Worm (Caenorhabditis elegans) whole organism, L4 larva: ENCODE measurements around the gene cdd-1.

Experiments used
- F26F4.8 ChIP-seq: fragments of 200-800 bp; sonication (Bioruptor generic); conservative IDR thresholded peaks from 2 replicates; pipeline ENCODE4 v1.3.6; 2022; ENCODE audit warnings: missing genetic modification characterization, missing compliant biosample characterization
- R02D3.7 ChIP-seq: fragments of 150-350 bp; sonication (generic microtip); optimal IDR thresholded peaks from 3 replicates; lab custom pipeline; 2014; ENCODE audit warnings: missing biosample characterization, missing genetic modification characterization
- T26A8.4 ChIP-seq: fragments of 200-800 bp; sonication (Bioruptor generic); IDR thresholded peaks from 2 replicates; pipeline ENCODE4 v1.3.6; 2022; ENCODE audit warnings: missing genetic modification characterization, missing compliant biosample characterization
- Y105C5A.15 ChIP-seq: fragments of 200-800 bp; sonication (Bioruptor generic); IDR thresholded peaks from 2 replicates; pipeline ENCODE4 v1.3.6; 2022; ENCODE audit warnings: missing genetic modification characterization, missing compliant biosample characterization
- Y75B8A.6 ChIP-seq: fragments of 200-800 bp; sonication (Bioruptor generic); IDR thresholded peaks from 2 replicates; pipeline ENCODE4 v1.3.6; 2022; ENCODE audit warnings: missing genetic modification reagents, missing genetic modification characterization, missing compliant biosample characterization
- aha-1 ChIP-seq: fragments of 150-350 bp; peaks from one replicate; lab custom pipeline; 2014; ENCODE audit warnings: missing biosample characterization, missing genetic modification characterization
- ceh-28 ChIP-seq: fragments of 150-350 bp; optimal IDR thresholded peaks from 2 replicates; lab custom pipeline; 2014; ENCODE audit warnings: missing biosample characterization, missing genetic modification reagents, missing genetic modification characterization
- ceh-32 ChIP-seq: sonication (generic microtip); optimal IDR thresholded peaks from 2 replicates; lab custom pipeline; 2016; ENCODE audit warnings: mild to moderate bottlenecking, missing genetic modification characterization, missing compliant biosample characterization; ENCODE audit not compliant: poor library complexity
- ceh-82 ChIP-seq: sonication (generic microtip); optimal IDR thresholded peaks from 2 replicates; lab custom pipeline; 2017; ENCODE audit warnings: missing biosample characterization, missing genetic modification characterization
- ctbp-1 ChIP-seq: fragments of 200-800 bp; sonication (Bioruptor generic); IDR thresholded peaks from 2 replicates; pipeline ENCODE4 v1.3.6; 2022; ENCODE audit warnings: missing genetic modification reagents, missing genetic modification characterization, missing compliant biosample characterization
- daf-12 ChIP-seq: fragments of 150-350 bp; optimal IDR thresholded peaks from 2 replicates; lab custom pipeline; 2014; ENCODE audit warnings: missing biosample characterization, missing genetic modification reagents, missing genetic modification characterization
- daf-16 ChIP-seq, 3 experiments: sonication (generic microtip); optimal IDR thresholded peaks; 2 replicates each; lab custom pipeline; 2016 to 2017; ENCODE audit warnings: missing genetic modification characterization in 3 of 3, missing genetic modification reagents in 3 of 3, mild to moderate bottlenecking in 2 of 3, missing compliant biosample characterization in 2 of 3, missing biosample characterization in 1 of 3, moderate library complexity in 1 of 3
- daf-8 ChIP-seq: fragments of 200-800 bp; sonication (Bioruptor generic); IDR thresholded peaks from 2 replicates; pipeline ENCODE4 v1.3.6; 2022; ENCODE audit warnings: missing genetic modification characterization, missing compliant biosample characterization
- duxl-1 ChIP-seq: sonication (generic microtip); optimal IDR thresholded peaks from 2 replicates; lab custom pipeline; 2016; ENCODE audit warnings: mild to moderate bottlenecking, missing genetic modification characterization, moderate library complexity, missing compliant biosample characterization; ENCODE audit not compliant: poor library complexity
- egl-43 ChIP-seq: fragments of 200-800 bp; sonication (Bioruptor generic); IDR thresholded peaks from 2 replicates; pipeline ENCODE4 v1.3.6; 2022; ENCODE audit warnings: missing genetic modification reagents, missing genetic modification characterization, missing compliant biosample characterization
- fkh-10 ChIP-seq: fragments of 150-350 bp; optimal IDR thresholded peaks from 2 replicates; lab custom pipeline; 2014; ENCODE audit warnings: missing biosample characterization, missing genetic modification reagents, missing genetic modification characterization
- lim-7 ChIP-seq: fragments of 200-800 bp; sonication (Bioruptor generic); IDR thresholded peaks from 2 replicates; pipeline ENCODE4 v1.3.6; 2022; ENCODE audit warnings: missing genetic modification characterization, missing compliant biosample characterization
- lin-13 ChIP-seq: fragments of 150-350 bp; optimal IDR thresholded peaks from 2 replicates; lab custom pipeline; 2014; ENCODE audit warnings: missing biosample characterization, missing genetic modification reagents, missing genetic modification characterization
- lin-29 ChIP-seq: fragments of 200-800 bp; sonication (Bioruptor generic); IDR thresholded peaks from 2 replicates; pipeline ENCODE4 v1.3.6; 2022; ENCODE audit warnings: missing genetic modification reagents, missing genetic modification characterization, missing compliant biosample characterization
- lin-39 ChIP-seq: fragments of 150-350 bp; optimal IDR thresholded peaks from 2 replicates; lab custom pipeline; 2014; ENCODE audit warnings: missing biosample characterization, missing genetic modification reagents, missing genetic modification characterization
- lir-3 ChIP-seq: sonication (generic microtip); optimal IDR thresholded peaks from 2 replicates; lab custom pipeline; 2016; ENCODE audit warnings: mild to moderate bottlenecking, missing genetic modification characterization, missing compliant biosample characterization
- lsy-2 ChIP-seq, 2 experiments: fragments of 150-350 bp in 1 of 2; sonication (generic microtip) in 1 of 2; optimal IDR thresholded peaks; 2 replicates each; lab custom pipeline; 2014 to 2017; ENCODE audit warnings: missing biosample characterization in 2 of 2, missing genetic modification characterization in 2 of 2
- mdt-29 ChIP-seq: fragments of 200-800 bp; sonication (Bioruptor generic); IDR thresholded peaks from 2 replicates; pipeline ENCODE4 v1.3.6; 2022; ENCODE audit warnings: missing genetic modification reagents, missing genetic modification characterization, missing compliant biosample characterization
- mep-1 ChIP-seq: fragments of 150-350 bp; sonication (generic microtip); optimal IDR thresholded peaks from 3 replicates; lab custom pipeline; 2014; ENCODE audit warnings: missing biosample characterization, missing genetic modification characterization
- nhr-10 ChIP-seq: fragments of 150-350 bp; optimal IDR thresholded peaks from 2 replicates; lab custom pipeline; 2014; ENCODE audit warnings: missing biosample characterization, missing genetic modification characterization
- nhr-237 ChIP-seq: sonication (generic microtip); optimal IDR thresholded peaks from 2 replicates; lab custom pipeline; 2017; ENCODE audit warnings: missing biosample characterization, missing genetic modification characterization
- nhr-6 ChIP-seq: fragments of 150-350 bp; optimal IDR thresholded peaks from 2 replicates; lab custom pipeline; 2014; ENCODE audit warnings: missing biosample characterization, missing genetic modification characterization
- pqm-1 ChIP-seq: sonication (generic microtip); optimal IDR thresholded peaks from 2 replicates; lab custom pipeline; 2017; ENCODE audit warnings: missing biosample characterization, missing genetic modification characterization
- saeg-2 ChIP-seq: fragments of 200-800 bp; sonication (Bioruptor generic); IDR thresholded peaks from 2 replicates; pipeline ENCODE4 v1.3.6; 2022; ENCODE audit warnings: missing genetic modification reagents, missing genetic modification characterization, missing compliant biosample characterization
- spr-3 ChIP-seq: fragments of 200-800 bp; sonication (Bioruptor generic); optimal IDR thresholded peaks from 2 replicates; lab custom pipeline; 2018; ENCODE audit warnings: mild to moderate bottlenecking, missing genetic modification characterization, missing compliant biosample characterization
- tag-97 ChIP-seq: fragments of 200-800 bp; sonication (Bioruptor generic); IDR thresholded peaks from 2 replicates; pipeline ENCODE4 v1.3.6; 2022; ENCODE audit warnings: missing genetic modification characterization, missing compliant biosample characterization
- tra-1 ChIP-seq: fragments of 200-800 bp; sonication (Bioruptor generic); IDR thresholded peaks from 2 replicates; pipeline ENCODE4 v1.3.6; 2022; ENCODE audit warnings: missing genetic modification reagents, missing genetic modification characterization, missing compliant biosample characterization
- unc-62 ChIP-seq, 3 experiments: fragments of 150-350 bp in 1 of 3; sonication (generic microtip); optimal IDR thresholded peaks in 2 of 3; peaks in 1 of 3; 1 replicate in 1 of 3; 2 replicates in 2 of 3; lab custom pipeline; 2014 to 2017; ENCODE audit warnings: missing biosample characterization in 3 of 3, missing genetic modification characterization in 3 of 3, missing genetic modification reagents in 3 of 3, missing genotype in 1 of 3
- zip-2 ChIP-seq: fragments of 150-350 bp; optimal IDR thresholded peaks from 2 replicates; lab custom pipeline; 2014; ENCODE audit warnings: missing biosample characterization, missing genetic modification characterization
- ztf-7 ChIP-seq: fragments of 150-350 bp; optimal IDR thresholded peaks from 2 replicates; lab custom pipeline; 2014; ENCODE audit warnings: missing biosample characterization, missing genetic modification characterization

cdd-1 gene

ce11 chrX:8231858-8232257, 20.9 kb upstream of the cdd-1 start, which contains the start of gene K02A6.3 (continued):
- no peak for TF ChIP-seq saeg-2
- TF ChIP-seq Y105C5A.15: no peak
- no peak for TF ChIP-seq lim-7 (GFP tag; lab: Robert Waterston, UW)

DNA sequence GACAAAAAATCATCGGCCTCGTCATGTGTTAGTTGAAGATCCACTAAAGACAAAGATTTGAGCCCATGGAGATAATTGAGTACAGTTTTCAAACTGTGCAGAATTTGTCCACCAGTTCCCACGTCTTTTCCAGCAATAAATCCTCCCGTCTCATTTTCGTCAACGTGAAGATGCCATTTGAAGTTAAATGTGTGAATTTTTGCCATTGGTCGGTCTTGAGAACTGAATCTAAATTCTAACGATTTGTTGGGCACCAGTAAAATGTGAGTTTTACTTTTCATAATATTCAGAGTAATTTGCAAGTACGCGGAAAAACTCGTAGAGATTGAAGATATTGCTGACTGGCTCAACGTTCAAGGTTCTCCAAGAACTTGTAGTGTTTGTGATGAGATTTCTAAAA, 19.6 kb upstream of the cdd-1 start:
- TF ChIP-seq mep-1 (tag; lab: Kevin White, UChicago) (no peak), unc-62 (GFP tag; optimal IDR thresholded peaks at IDR 0.05 in 1 of 2; lab: Kevin White, UChicago) (peak in 1 of 2 experiments; percentile 96), unc-62 (tag; optimal IDR thresholded peaks at IDR 0.05; lab: Kevin White, UChicago) (no peak), fkh-10 (GFP tag; lab: Kevin White, UChicago) (no peak), aha-1 (peak; percentile 34), duxl-1 (no peak), ztf-7 (tag; lab: Kevin White, UChicago) (no peak)

- TF ChIP-seq lsy-2 (tag; optimal IDR thresholded peaks at IDR 0.05; lab: Kevin White, UChicago) (no peak), lin-13 (GFP tag; lab: Kevin White, UChicago) (no peak), Y75B8A.6 (no peak), daf-8 (GFP tag; lab: Robert Waterston, UW) (no peak), lin-39 (tag; lab: Kevin White, UChicago) (no peak), aha-1 (peak; percentile 81), mep-1 (tag; lab: Kevin White, UChicago) (no peak), tra-1 (GFP tag; lab: Robert Waterston, UW) (no peak), zip-2 (tag; lab: Kevin White, UChicago) (no peak), nhr-237 (tag; lab: Kevin White, UChicago) (no peak), unc-62 (GFP tag; optimal IDR thresholded peaks at IDR 0.05 in 1 of 2; lab: Kevin White, UChicago) (peak in 1 of 2 experiments; percentile 53), unc-62 (tag; optimal IDR thresholded peaks at IDR 0.05; lab: Kevin White, UChicago) (no peak)
Observed at ce11 chrX:8229221-8229620, 18.3 kb upstream of the cdd-1 start.

DNA sequence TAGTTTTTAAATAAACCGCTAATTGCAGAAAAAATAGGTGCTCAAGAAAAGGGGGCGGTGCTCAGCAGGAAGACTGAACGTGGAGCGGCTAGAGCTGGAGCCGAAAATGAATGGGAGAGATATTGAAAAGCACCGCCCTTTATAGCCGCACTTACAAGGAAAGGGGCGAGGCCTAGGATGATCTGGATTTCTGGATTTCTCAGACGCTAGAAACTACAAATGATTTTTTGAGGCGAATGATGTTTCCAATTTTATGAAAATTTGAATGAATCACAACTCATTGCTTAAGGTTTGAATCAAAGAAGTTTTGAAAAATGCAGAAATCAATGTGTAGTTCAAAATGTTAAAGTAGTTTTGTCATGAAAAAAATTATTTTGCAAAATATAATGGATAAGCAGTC, 14.0 kb upstream of the cdd-1 start, which contains the start of gene K02A6.2:
TSS of gene K02A6.2 (minus strand) at position 101 of the 400 bp plus-strand sequence.
- no peak for TF ChIP-seq nhr-10 (tag; lab: Kevin White, UChicago)
- TF ChIP-seq ctbp-1 (GFP tag; lab: Robert Waterston, UW): no peak
- TF ChIP-seq lin-29 (GFP tag; lab: Robert Waterston, UW): no peak
- no peak for TF ChIP-seq pqm-1 (tag; lab: Kevin White, UChicago)
- TF ChIP-seq daf-16 (GFP tag; optimal IDR thresholded peaks at IDR 0.05; lab: Kevin White, UChicago): no peak
- no peak for TF ChIP-seq daf-16 (tag; optimal IDR thresholded peaks at IDR 0.05; lab: Kevin White, UChicago)
- no peak for TF ChIP-seq Y105C5A.15
- no peak for TF ChIP-seq tra-1 (GFP tag; lab: Robert Waterston, UW)
- no peak for TF ChIP-seq R02D3.7 (tag; lab: Kevin White, UChicago)
- TF ChIP-seq tag-97 (GFP tag; lab: Robert Waterston, UW): no peak
- no peak for TF ChIP-seq ceh-28 (tag; lab: Kevin White, UChicago)
- TF ChIP-seq daf-12 (tag; lab: Kevin White, UChicago): no peak
- no peak for TF ChIP-seq nhr-6
- no peak for TF ChIP-seq spr-3 (GFP tag; lab: Kevin White, UChicago)
- TF ChIP-seq F26F4.8 (GFP tag; lab: Robert Waterston, UW): no peak
- no peak for TF ChIP-seq egl-43 (GFP tag; lab: Robert Waterston, UW)
- no peak for TF ChIP-seq unc-62 (GFP tag; optimal IDR thresholded peaks at IDR 0.05 in 1 of 2; lab: Kevin White, UChicago)
- TF ChIP-seq unc-62 (tag; optimal IDR thresholded peaks at IDR 0.05; lab: Kevin White, UChicago): no peak
- TF ChIP-seq ceh-82 (tag; lab: Kevin White, UChicago): no peak

- TF ChIP-seq T26A8.4 (GFP tag; lab: Robert Waterston, UW): no peak
- TF ChIP-seq ceh-32 (tag; lab: Kevin White, UChicago): no peak
- no peak for TF ChIP-seq ceh-28 (tag; lab: Kevin White, UChicago)
- no peak for TF ChIP-seq mdt-29
- no peak for TF ChIP-seq Y105C5A.15
- TF ChIP-seq nhr-10 (tag; lab: Kevin White, UChicago): no peak
- no peak for TF ChIP-seq lir-3 (tag; lab: Kevin White, UChicago)
Observed at ce11 chrX:8219428-8219827, 8.5 kb upstream of the cdd-1 start, which contains the start of gene K02A6.1. TSS of gene K02A6.1 (plus strand) at chrX:8219728.
